Fruit fly (Drosophila melanogaster) whole organism, prepupa: ENCODE data around the gene dah.

Experiments
- Blimp-1 ChIP-seq: fragments of 200-800 bp; sonication (Bioruptor generic); optimal IDR thresholded peaks from 3 replicates; lab custom pipeline; 2017; ENCODE audit warnings: missing biosample characterization, missing genetic modification characterization, mild to moderate bottlenecking, moderate library complexity, missing genetic modification reagents
- CG10631 ChIP-seq: fragments of 200-800 bp; sonication (Bioruptor generic); optimal IDR thresholded peaks from 2 replicates; lab custom pipeline; 2016; ENCODE audit warnings: missing biosample characterization, missing genetic modification characterization
- CG10669 ChIP-seq: fragments of 200-800 bp; sonication (Bioruptor generic); optimal IDR thresholded peaks from 3 replicates; lab custom pipeline; 2018; ENCODE audit warnings: missing biosample characterization, mild to moderate bottlenecking, missing genetic modification characterization, moderate library complexity
- CG11294 ChIP-seq: fragments of 200-800 bp; sonication (Bioruptor generic); IDR thresholded peaks from 2 replicates; pipeline ENCODE4 v1.3.6; 2022; ENCODE audit warnings: missing biosample characterization, missing genetic modification characterization
- CG11762 ChIP-seq: fragments of 200-800 bp; sonication (Bioruptor generic); optimal IDR thresholded peaks from 3 replicates; lab custom pipeline; 2016; ENCODE audit warnings: missing biosample characterization, missing genetic modification characterization; ENCODE audit not compliant: insufficient read depth
- CG11902 ChIP-seq: fragments of 200-800 bp; sonication (Bioruptor generic); optimal IDR thresholded peaks from 3 replicates; lab custom pipeline; 2016; ENCODE audit warnings: missing biosample characterization, missing genetic modification characterization
- CG1621 ChIP-seq: fragments of 200-800 bp; sonication (Bioruptor generic); optimal IDR thresholded peaks from 3 replicates; lab custom pipeline; 2018; ENCODE audit warnings: missing biosample characterization, mild to moderate bottlenecking, missing genetic modification characterization
- CG16779 ChIP-seq: fragments of 200-800 bp; sonication (Bioruptor generic); optimal IDR thresholded peaks from 3 replicates; lab custom pipeline; 2017; ENCODE audit warnings: missing biosample characterization, mild to moderate bottlenecking, missing genetic modification characterization
- CG31627 ChIP-seq: fragments of 200-800 bp; sonication (Bioruptor generic); optimal IDR thresholded peaks from 3 replicates; lab custom pipeline; 2016; ENCODE audit warnings: missing biosample characterization, missing genetic modification characterization
- CG32006 ChIP-seq: fragments of 200-800 bp; sonication (Bioruptor generic); optimal IDR thresholded peaks from 3 replicates; lab custom pipeline; 2017; ENCODE audit warnings: missing biosample characterization, mild to moderate bottlenecking, missing genetic modification characterization
- CG34406 ChIP-seq: fragments of 200-800 bp; sonication (Bioruptor generic); optimal IDR thresholded peaks from 3 replicates; lab custom pipeline; 2016; ENCODE audit warnings: missing biosample characterization, missing genetic modification characterization
- CG3919 ChIP-seq: fragments of 200-800 bp; sonication (Bioruptor generic); optimal IDR thresholded peaks from 3 replicates; lab custom pipeline; 2016; ENCODE audit warnings: missing biosample characterization, missing genetic modification characterization
- CG6163 ChIP-seq: fragments of 200-800 bp; sonication (Bioruptor generic); IDR thresholded peaks from 3 replicates; pipeline ENCODE4 v1.3.6; 2022; ENCODE audit warnings: missing biosample characterization, missing genetic modification characterization
- CG6276 ChIP-seq: fragments of 200-800 bp; sonication (Bioruptor generic); optimal IDR thresholded peaks from 2 replicates; lab custom pipeline; 2017; ENCODE audit warnings: missing biosample characterization, mild to moderate bottlenecking, missing genetic modification characterization
- CG6792 ChIP-seq: fragments of 200-800 bp; sonication (Bioruptor generic); optimal IDR thresholded peaks from 3 replicates; lab custom pipeline; 2016; ENCODE audit warnings: missing biosample characterization, missing genetic modification characterization
- CG6854 ChIP-seq: fragments of 200-800 bp; sonication (Bioruptor generic); optimal IDR thresholded peaks from 2 replicates; lab custom pipeline; 2017; ENCODE audit warnings: missing biosample characterization, mild to moderate bottlenecking, missing genetic modification characterization
- CG7368 ChIP-seq: fragments of 200-800 bp; sonication (Bioruptor generic); optimal IDR thresholded peaks from 3 replicates; lab custom pipeline; 2016; ENCODE audit warnings: missing biosample characterization, missing genetic modification characterization
- CG8319 ChIP-seq: fragments of 200-800 bp; sonication (Bioruptor generic); optimal IDR thresholded peaks from 3 replicates; lab custom pipeline; 2016; ENCODE audit warnings: missing biosample characterization, missing genetic modification characterization
- CG9139 ChIP-seq: fragments of 200-800 bp; sonication (Bioruptor generic); optimal IDR thresholded peaks from 3 replicates; lab custom pipeline; 2017; ENCODE audit warnings: missing biosample characterization, mild to moderate bottlenecking, missing genetic modification characterization
- Eip78C ChIP-seq: fragments of 200-800 bp; sonication (Bioruptor generic); peaks from one replicate; lab custom pipeline; 2016; ENCODE audit warnings: missing biosample characterization, missing genetic modification characterization
- Eip93F ChIP-seq: fragments of 200-800 bp; sonication (Bioruptor generic); optimal IDR thresholded peaks from 2 replicates; lab custom pipeline; 2016; ENCODE audit warnings: missing biosample characterization, mild to moderate bottlenecking, missing genetic modification characterization
- Ets21C ChIP-seq: fragments of 200-800 bp; sonication (Bioruptor generic); optimal IDR thresholded peaks from 3 replicates; lab custom pipeline; 2016; ENCODE audit warnings: missing biosample characterization, missing genetic modification characterization
- Ets96B ChIP-seq: fragments of 200-800 bp; optimal IDR thresholded peaks from 2 replicates; lab custom pipeline; 2019; ENCODE audit warnings: missing biosample characterization, mild to moderate bottlenecking, missing genetic modification characterization, moderate library complexity
- Gug ChIP-seq: fragments of 200-800 bp; sonication (Bioruptor generic); IDR thresholded peaks from 2 replicates; pipeline ENCODE4 v1.3.6; 2022; ENCODE audit warnings: missing biosample characterization, missing genetic modification characterization
- Hr38 ChIP-seq: sonication (Bioruptor generic); optimal IDR thresholded peaks from 2 replicates; lab custom pipeline; 2016; ENCODE audit warnings: missing biosample characterization, missing genetic modification characterization
- Hr39 ChIP-seq: fragments of 200-800 bp; sonication (Bioruptor generic); optimal IDR thresholded peaks from 2 replicates; lab custom pipeline; 2016; ENCODE audit warnings: missing biosample characterization, missing genetic modification characterization
- Met ChIP-seq: fragments of 200-800 bp; sonication (Bioruptor generic); optimal IDR thresholded peaks from 3 replicates; lab custom pipeline; 2016; ENCODE audit warnings: missing biosample characterization, missing genetic modification characterization
- OdsH ChIP-seq: fragments of 200-800 bp; sonication (Bioruptor generic); optimal IDR thresholded peaks from 3 replicates; lab custom pipeline; 2016; ENCODE audit warnings: missing biosample characterization, missing genetic modification characterization
- Sox102F ChIP-seq: fragments of 200-800 bp; sonication (Bioruptor generic); optimal IDR thresholded peaks from 2 replicates; lab custom pipeline; 2016; ENCODE audit warnings: missing biosample characterization, mild to moderate bottlenecking, missing genetic modification characterization
- Sox14 ChIP-seq: fragments of 200-800 bp; sonication (Bioruptor generic); optimal IDR thresholded peaks from 3 replicates; lab custom pipeline; 2016; ENCODE audit warnings: missing biosample characterization, missing genetic modification characterization
- Sox15 ChIP-seq: fragments of 200-800 bp; sonication (Bioruptor generic); optimal IDR thresholded peaks from 3 replicates; lab custom pipeline; 2016; ENCODE audit warnings: missing biosample characterization, missing genetic modification characterization
- achi ChIP-seq: fragments of 200-800 bp; sonication (Bioruptor generic); optimal IDR thresholded peaks from 3 replicates; lab custom pipeline; 2016; ENCODE audit warnings: missing biosample characterization, missing genetic modification characterization
- cyc ChIP-seq: fragments of 200-800 bp; sonication (Bioruptor generic); optimal IDR thresholded peaks from 3 replicates; lab custom pipeline; 2016; ENCODE audit warnings: missing biosample characterization, missing genetic modification characterization
- dac ChIP-seq: fragments of 200-800 bp; sonication (Bioruptor generic); optimal IDR thresholded peaks from 2 replicates; lab custom pipeline; 2017; ENCODE audit warnings: missing biosample characterization, mild to moderate bottlenecking, missing genetic modification characterization
- dsx ChIP-seq: fragments of 200-800 bp; optimal IDR thresholded peaks from 3 replicates; lab custom pipeline; 2019; ENCODE audit warnings: missing biosample characterization, mild to moderate bottlenecking, missing genetic modification characterization, moderate library complexity; ENCODE audit not compliant: poor library complexity, severe bottlenecking
- eg ChIP-seq: fragments of 200-800 bp; sonication (Bioruptor generic); IDR thresholded peaks from 3 replicates; pipeline ENCODE4 v1.3.6; 2022; ENCODE audit warnings: missing biosample characterization, missing genetic modification characterization
- esn ChIP-seq: fragments of 200-800 bp; sonication (Bioruptor generic); optimal IDR thresholded peaks from 2 replicates; lab custom pipeline; 2016; ENCODE audit warnings: missing biosample characterization, mild to moderate bottlenecking, missing genetic modification characterization, moderate library complexity
- fd59A ChIP-seq: fragments of 200-800 bp; sonication (Bioruptor generic); optimal IDR thresholded peaks from 2 replicates; lab custom pipeline; 2017; ENCODE audit warnings: missing biosample characterization, mild to moderate bottlenecking, missing genetic modification characterization, missing genetic modification reagents
- fkh ChIP-seq: fragments of 200-800 bp; sonication (Bioruptor generic); optimal IDR thresholded peaks from 3 replicates; lab custom pipeline; 2017; ENCODE audit warnings: missing biosample characterization, mild to moderate bottlenecking, missing genetic modification characterization, moderate library complexity
- lz ChIP-seq: fragments of 200-800 bp; sonication (Bioruptor generic); optimal IDR thresholded peaks from 3 replicates; lab custom pipeline; 2016; ENCODE audit warnings: missing biosample characterization, missing genetic modification characterization
- pdm3 ChIP-seq: fragments of 200-800 bp; sonication (Bioruptor generic); optimal IDR thresholded peaks from 3 replicates; lab custom pipeline; 2016; ENCODE audit warnings: missing biosample characterization, missing genetic modification characterization
- svp ChIP-seq: fragments of 200-800 bp; sonication (Bioruptor generic); peaks from one replicate; lab custom pipeline; 2016; ENCODE audit warnings: missing biosample characterization, missing genetic modification characterization
- topi ChIP-seq: fragments of 200-800 bp; sonication (Bioruptor generic); optimal IDR thresholded peaks from 3 replicates; lab custom pipeline; 2016; ENCODE audit warnings: missing biosample characterization, missing genetic modification characterization
- vri ChIP-seq: fragments of 200-800 bp; sonication (Bioruptor generic); optimal IDR thresholded peaks from 3 replicates; lab custom pipeline; 2016; ENCODE audit warnings: missing biosample characterization, mild to moderate bottlenecking, missing genetic modification characterization

dah gene

DNA sequence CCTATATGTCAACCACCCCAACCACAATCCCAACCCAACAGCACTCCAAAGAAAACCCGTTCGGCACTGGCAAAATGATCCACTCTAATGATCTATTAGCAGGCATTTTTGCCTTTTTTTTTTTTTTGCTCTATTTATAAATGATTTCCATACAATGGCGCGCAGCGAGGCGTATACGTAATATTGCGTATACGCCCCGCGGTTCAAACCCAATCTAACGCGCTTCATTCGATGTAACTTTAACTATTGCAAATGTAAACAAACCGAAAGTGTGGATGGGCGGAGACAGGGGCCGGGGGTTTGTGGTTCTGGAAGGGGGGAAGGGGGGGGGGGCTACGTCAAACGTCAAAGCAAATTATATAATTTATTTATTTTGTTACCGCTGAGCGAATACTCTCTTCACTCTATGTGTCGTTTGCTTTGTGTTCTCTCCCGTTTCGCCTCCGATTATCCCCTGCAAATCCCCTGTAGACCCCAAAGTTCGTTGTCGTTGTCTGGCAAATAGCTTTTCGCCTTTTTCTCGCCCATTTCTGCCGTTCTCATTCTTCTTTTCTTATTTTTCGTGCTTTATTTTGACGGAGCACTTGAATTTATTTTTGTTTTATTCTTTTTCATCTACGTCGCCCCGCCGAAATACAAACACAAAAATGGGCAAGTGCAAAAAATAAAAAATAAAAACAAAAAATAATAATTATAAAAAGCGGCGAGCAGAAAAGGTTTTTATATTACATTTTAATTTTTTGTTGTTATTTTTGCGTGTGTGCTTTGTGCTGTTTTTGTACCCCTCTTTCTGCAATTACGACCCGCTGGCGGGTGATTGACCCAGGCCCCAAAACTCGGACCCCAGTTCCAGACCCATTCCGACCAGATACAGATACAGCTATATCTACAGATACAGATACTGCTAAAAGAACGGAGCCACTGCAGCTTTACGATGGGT is 24.7 kb upstream of the dah start:
- TF ChIP-seq eg (GFP tag; lab: Robert Waterston, UW): 0 out of 3 replicates have a peak, but pooled peaks have one; percentile 26
- TF ChIP-seq CG6854 (GFP tag; lab: Kevin White, UChicago): peak; percentile 15
- TF ChIP-seq CG7368 (GFP tag; lab: Kevin White, UChicago): no peak
- peak; percentile 77 for TF ChIP-seq svp (GFP tag; lab: Kevin White, UChicago)
- TF ChIP-seq CG16779 (tag; lab: Kevin White, UChicago): no peak
- peak; percentile 15 for TF ChIP-seq Sox102F (GFP tag; lab: Kevin White, UChicago)
- peak; percentile 13 for TF ChIP-seq Blimp-1 (GFP tag; lab: Kevin White, UChicago)
- peak; percentile 49 for TF ChIP-seq Eip93F (GFP tag; lab: Kevin White, UChicago)
- TF ChIP-seq vri (GFP tag; lab: Kevin White, UChicago): peak; percentile 84
- no peak for TF ChIP-seq dsx (GFP tag; lab: Kevin White, UChicago)
- TF ChIP-seq Eip78C (GFP tag; lab: Kevin White, UChicago): peak; percentile 18
- peak; percentile 75 for TF ChIP-seq fkh (GFP tag; lab: Kevin White, UChicago)
- TF ChIP-seq CG10669 (GFP tag; lab: Kevin White, UChicago): no peak
- TF ChIP-seq, all 60 proteins: peak for 9

DNA sequence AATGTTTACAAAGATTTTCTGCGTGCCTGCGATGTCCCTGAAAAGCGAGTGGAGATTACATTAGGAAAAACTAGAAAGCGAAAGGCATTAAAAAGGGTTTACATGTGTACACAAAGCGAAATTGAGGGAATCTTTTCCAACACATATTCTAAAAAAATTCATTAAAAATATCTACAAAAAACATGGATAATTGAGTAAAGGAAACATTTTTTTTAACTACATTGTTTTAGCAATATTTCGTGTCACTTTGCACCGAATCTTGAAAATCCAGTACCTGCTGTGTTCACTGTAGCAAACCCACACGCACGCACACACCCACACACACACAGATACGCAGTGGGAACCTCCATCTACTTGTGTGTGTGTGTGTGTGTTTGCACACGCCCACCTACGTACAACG is 23.9 kb upstream of the dah start:
- TF ChIP-seq esn (GFP tag; lab: Kevin White, UChicago) (peak; percentile 28), CG11902 (GFP tag; lab: Kevin White, UChicago) (peak; percentile 1), Sox102F (GFP tag; lab: Kevin White, UChicago) (no peak), topi (GFP tag; lab: Kevin White, UChicago) (peak; percentile 2), dsx (GFP tag; lab: Kevin White, UChicago) (no peak), CG6276 (GFP tag; lab: Kevin White, UChicago) (no peak), CG7368 (GFP tag; lab: Kevin White, UChicago) (no peak), Gug (GFP tag; lab: Robert Waterston, UW) (no peak), OdsH (GFP tag; lab: Kevin White, UChicago) (peak; percentile 3), Eip78C (GFP tag; lab: Kevin White, UChicago) (peak; percentile 67), pdm3 (GFP tag; lab: Kevin White, UChicago) (peak; percentile 17), Sox15 (GFP tag; lab: Kevin White, UChicago) (no peak), CG1621 (tag; lab: Kevin White, UChicago) (no peak), CG6163 (no peak), Hr39 (GFP tag; lab: Kevin White, UChicago) (peak; percentile 25), fd59A (GFP tag; lab: Kevin White, UChicago) (no peak), cyc (peak; percentile 7), Ets21C (GFP tag; lab: Kevin White, UChicago) (no peak), Hr38 (GFP tag; lab: Kevin White, UChicago) (no peak), vri (GFP tag; lab: Kevin White, UChicago) (no peak), CG16779 (tag; lab: Kevin White, UChicago) (no peak), CG11762 (GFP tag; lab: Kevin White, UChicago) (no peak), Sox14 (no peak), CG11294 (GFP tag; lab: Robert Waterston, UW) (no peak), CG34406 (no peak), dac (GFP tag; lab: Kevin White, UChicago) (no peak), Met (GFP tag; lab: Kevin White, UChicago) (no peak), Eip93F (GFP tag; lab: Kevin White, UChicago) (no peak), svp (GFP tag; lab: Kevin White, UChicago) (no peak), lz (peak; percentile 29), CG3919 (no peak), CG9139 (no peak), eg (GFP tag; lab: Robert Waterston, UW) (no peak), CG8319 (GFP tag; lab: Kevin White, UChicago) (no peak), CG31627 (GFP tag; lab: Kevin White, UChicago) (peak; percentile 31), achi (no peak), Ets96B (no peak), CG32006 (peak; percentile 17), CG10631 (GFP tag; lab: Kevin White, UChicago) (peak; percentile 10), CG6792 (GFP tag; lab: Kevin White, UChicago) (no peak)
